Fruit fly (Drosophila melanogaster): Measurements from ENCODE around the gene dls.

dm6 chr3L:16183493-16183892, 17.6 kb upstream of the dls start:
- TF ChIP-seq CG8478 (optimal IDR thresholded peaks at IDR 0.05) = no peak
- no peak for TF ChIP-seq psq (optimal IDR thresholded peaks at IDR 0.05)
- TF ChIP-seq EcR (GFP tag; optimal IDR thresholded peaks at IDR 0.05) = no peak
- TF ChIP-seq usp (GFP tag; optimal IDR thresholded peaks at IDR 0.05) = no peak
- TF ChIP-seq pan (optimal IDR thresholded peaks at IDR 0.05) = no peak
